Worm (Caenorhabditis elegans) whole organism, late embryonic: Measurements from ENCODE around the gene M01F1.8.

Source experiments
- C08G9.2 ChIP-seq: sonication (generic microtip); optimal IDR thresholded peaks from 2 replicates; lab custom pipeline; 2016; ENCODE audit warnings: mild to moderate bottlenecking, missing genetic modification characterization, moderate library complexity, missing compliant biosample characterization
- C38D4.7 ChIP-seq: fragments of 200-800 bp; sonication (Bioruptor generic); optimal IDR thresholded peaks from 2 replicates; lab custom pipeline; 2018; ENCODE audit warnings: mild to moderate bottlenecking, missing genetic modification characterization, moderate library complexity, missing compliant biosample characterization
- K02D7.2 ChIP-seq: sonication (generic microtip); optimal IDR thresholded peaks from 2 replicates; lab custom pipeline; 2017; ENCODE audit warnings: mild to moderate bottlenecking, missing genetic modification characterization, missing compliant biosample characterization
- T23F11.4 ChIP-seq: fragments of 200-800 bp; sonication (Bioruptor generic); optimal IDR thresholded peaks from 2 replicates; lab custom pipeline; 2018; ENCODE audit warnings: mild to moderate bottlenecking, missing genetic modification characterization, missing compliant biosample characterization
- ahr-1 ChIP-seq: sonication (generic microtip); optimal IDR thresholded peaks from 2 replicates; lab custom pipeline; 2016; ENCODE audit warnings: missing genetic modification characterization, missing compliant biosample characterization
- ama-1 ChIP-seq: fragments of 150-350 bp; optimal IDR thresholded peaks from 2 replicates; lab custom pipeline; 2014
- ceh-18 ChIP-seq: sonication (generic microtip); optimal IDR thresholded peaks from 2 replicates; lab custom pipeline; 2016; ENCODE audit warnings: missing genetic modification characterization, missing compliant biosample characterization
- ceh-19 ChIP-seq: fragments of 200-800 bp; sonication (Bioruptor generic); optimal IDR thresholded peaks from 2 replicates; lab custom pipeline; 2018; ENCODE audit warnings: mild to moderate bottlenecking, missing genetic modification characterization, missing compliant biosample characterization
- ceh-2 ChIP-seq: sonication (generic microtip); optimal IDR thresholded peaks from 2 replicates; lab custom pipeline; 2016; ENCODE audit warnings: missing genotype, missing genetic modification characterization, missing compliant biosample characterization
- ceh-24 ChIP-seq: sonication (generic microtip); optimal IDR thresholded peaks from 2 replicates; lab custom pipeline; 2016; ENCODE audit warnings: mild to moderate bottlenecking, missing genetic modification characterization, missing compliant biosample characterization
- ceh-31 ChIP-seq: sonication (generic microtip); optimal IDR thresholded peaks from 2 replicates; lab custom pipeline; 2016; ENCODE audit warnings: missing genetic modification characterization, missing compliant biosample characterization
- ceh-45 ChIP-seq: fragments of 200-800 bp; sonication (Bioruptor generic); IDR thresholded peaks from 2 replicates; pipeline ENCODE4 v1.3.6; 2022; ENCODE audit warnings: missing genetic modification reagents, missing genetic modification characterization, missing compliant biosample characterization
- ceh-48 ChIP-seq: sonication (generic microtip); optimal IDR thresholded peaks from 2 replicates; lab custom pipeline; 2016; ENCODE audit warnings: missing genetic modification characterization, inconsistent platforms, missing compliant biosample characterization
- ceh-6 ChIP-seq: fragments of 200-800 bp; sonication (Bioruptor generic); optimal IDR thresholded peaks from 2 replicates; lab custom pipeline; 2018; ENCODE audit warnings: mild to moderate bottlenecking, missing genetic modification characterization, missing compliant biosample characterization
- ceh-9 ChIP-seq: sonication (generic microtip); optimal IDR thresholded peaks from 2 replicates; lab custom pipeline; 2016; ENCODE audit warnings: mild to moderate bottlenecking, missing genetic modification characterization, inconsistent platforms, missing compliant biosample characterization
- dve-1 ChIP-seq: sonication (generic microtip); optimal IDR thresholded peaks from 2 replicates; lab custom pipeline; 2017; ENCODE audit warnings: antibody characterized with exemption, mild to moderate bottlenecking, missing genetic modification characterization, missing compliant biosample characterization
- elt-2 ChIP-seq: sonication (generic microtip); optimal IDR thresholded peaks from 2 replicates; lab custom pipeline; 2016; ENCODE audit warnings: missing genetic modification reagents, missing genetic modification characterization, missing compliant biosample characterization
- eyg-1 ChIP-seq: sonication (generic microtip); optimal IDR thresholded peaks from 2 replicates; lab custom pipeline; 2016; ENCODE audit warnings: missing genotype, missing genetic modification characterization, missing compliant biosample characterization
- fkh-6 ChIP-seq: sonication (generic microtip); optimal IDR thresholded peaks from 2 replicates; lab custom pipeline; 2016; ENCODE audit warnings: missing genetic modification characterization, missing compliant biosample characterization
- gmeb-2 ChIP-seq: sonication (generic microtip); optimal IDR thresholded peaks from 2 replicates; lab custom pipeline; 2016; ENCODE audit warnings: missing genetic modification characterization, inconsistent platforms, missing compliant biosample characterization
- hlh-6 ChIP-seq: sonication (generic microtip); optimal IDR thresholded peaks from 2 replicates; lab custom pipeline; 2016; ENCODE audit warnings: missing genotype, missing genetic modification characterization, missing compliant biosample characterization
- hlh-8 ChIP-seq: sonication (generic microtip); optimal IDR thresholded peaks from 2 replicates; lab custom pipeline; 2016; ENCODE audit warnings: missing genotype, missing genetic modification characterization, missing compliant biosample characterization
- lim-6 ChIP-seq: sonication (generic microtip); optimal IDR thresholded peaks from 2 replicates; lab custom pipeline; 2016; ENCODE audit warnings: missing genetic modification characterization, missing compliant biosample characterization
- lin-11 ChIP-seq: fragments of 200-800 bp; sonication (Bioruptor generic); optimal IDR thresholded peaks from 2 replicates; lab custom pipeline; 2018; ENCODE audit warnings: mild to moderate bottlenecking, missing genetic modification characterization, missing compliant biosample characterization
- madf-2 ChIP-seq: sonication (generic microtip); optimal IDR thresholded peaks from 2 replicates; lab custom pipeline; 2017; ENCODE audit warnings: missing genetic modification characterization, missing compliant biosample characterization
- nfya-1 ChIP-seq: sonication (generic microtip); optimal IDR thresholded peaks from 2 replicates; lab custom pipeline; 2017; ENCODE audit warnings: missing genetic modification characterization, mild to moderate bottlenecking, missing compliant biosample characterization, antibody characterized with exemption, moderate library complexity
- nhr-11 ChIP-seq: fragments of 150-350 bp; optimal IDR thresholded peaks from 2 replicates; lab custom pipeline; 2014; ENCODE audit warnings: missing biosample characterization, missing genetic modification characterization
- npax-4 ChIP-seq: sonication (generic microtip); optimal IDR thresholded peaks from 2 replicates; lab custom pipeline; 2016; ENCODE audit warnings: missing genetic modification characterization, missing compliant biosample characterization
- pha-4 ChIP-seq: fragments of 150-350 bp; optimal IDR thresholded peaks from 2 replicates; lab custom pipeline; 2018; ENCODE audit warnings: missing biosample characterization, missing genetic modification reagents, missing genetic modification characterization
- pqm-1 ChIP-seq: sonication (generic microtip); optimal IDR thresholded peaks from 2 replicates; lab custom pipeline; 2016; ENCODE audit warnings: missing genetic modification characterization, missing compliant biosample characterization
- pros-1 ChIP-seq: fragments of 150-350 bp; optimal IDR thresholded peaks from 2 replicates; lab custom pipeline; 2014; ENCODE audit warnings: missing biosample characterization, missing genetic modification reagents, missing genetic modification characterization
- rnt-1 ChIP-seq: sonication (generic microtip); optimal IDR thresholded peaks from 2 replicates; lab custom pipeline; 2016; ENCODE audit warnings: missing genetic modification characterization, missing compliant biosample characterization
- sdc-2 ChIP-seq: sonication (generic microtip); optimal IDR thresholded peaks from 2 replicates; lab custom pipeline; 2016; ENCODE audit warnings: missing genotype, missing genetic modification characterization, missing compliant biosample characterization
- sox-2 ChIP-seq: fragments of 200-800 bp; sonication (Bioruptor generic); IDR thresholded peaks from 2 replicates; pipeline ENCODE4 v1.3.6; 2022; ENCODE audit warnings: missing genetic modification reagents, missing genetic modification characterization, missing compliant biosample characterization
- sox-4 ChIP-seq: sonication (generic microtip); optimal IDR thresholded peaks from 2 replicates; lab custom pipeline; 2017; ENCODE audit warnings: mild to moderate bottlenecking, missing genetic modification characterization, inconsistent platforms, missing compliant biosample characterization
- syd-9 ChIP-seq: sonication (generic microtip); optimal IDR thresholded peaks from 2 replicates; lab custom pipeline; 2016; ENCODE audit warnings: mild to moderate bottlenecking, missing genetic modification characterization, moderate library complexity, missing compliant biosample characterization
- tbx-2 ChIP-seq: sonication (generic microtip); optimal IDR thresholded peaks from 2 replicates; lab custom pipeline; 2016; ENCODE audit warnings: missing genetic modification characterization, missing compliant biosample characterization
- unc-3 ChIP-seq, 2 experiments: fragments of 200-800 bp in 1 of 2; sonication (Bioruptor generic) in 1 of 2; sonication (generic microtip) in 1 of 2; conservative IDR thresholded peaks in 1 of 2; optimal IDR thresholded peaks in 1 of 2; 2 replicates each; pipeline versions ENCODE4 v1.3.6 to Lab custom; 2016 to 2022; ENCODE audit warnings: missing compliant biosample characterization in 2 of 2, missing genetic modification characterization in 2 of 2, missing genetic modification reagents in 1 of 2
- unc-42 ChIP-seq: sonication (generic microtip); optimal IDR thresholded peaks from 2 replicates; lab custom pipeline; 2016; ENCODE audit warnings: missing genotype, missing genetic modification characterization, missing compliant biosample characterization
- zip-5 ChIP-seq: sonication (generic microtip); optimal IDR thresholded peaks from 2 replicates; lab custom pipeline; 2016; ENCODE audit warnings: missing genetic modification characterization, missing compliant biosample characterization
- ztf-16 ChIP-seq: sonication (generic microtip); optimal IDR thresholded peaks from 2 replicates; lab custom pipeline; 2017; ENCODE audit warnings: missing genetic modification characterization, missing compliant biosample characterization

The M01F1.8 gene

ce11 chrIII:3488224-3488623 is 14.1 kb downstream of the M01F1.8 start, which contains the start of gene C34C12.7:
TSS of gene C34C12.7 (minus strand) at chrIII:3488341.
- TF ChIP-seq fkh-6 (no peak), hlh-8 (tag; lab: Kevin White, UChicago) (no peak), ahr-1 (tag; lab: Kevin White, UChicago) (no peak)
- TF ChIP-seq, all 69 proteins: peak for 0

- TF ChIP-seq gmeb-2 (tag; lab: Kevin White, UChicago) (no peak), eyg-1 (tag; lab: Kevin White, UChicago) (no peak), ama-1 (lab: Kevin White, UChicago) (no peak), T23F11.4 (no peak), zip-5 (no peak), pqm-1 (no peak), npax-4 (tag; lab: Kevin White, UChicago) (no peak), lin-11 (tag; lab: Kevin White, UChicago) (no peak), dve-1 (tag; lab: Kevin White, UChicago) (no peak), ztf-16 (tag; lab: Kevin White, UChicago) (no peak), sdc-2 (no peak), C08G9.2 (tag; lab: Kevin White, UChicago) (no peak), ceh-48 (tag; lab: Kevin White, UChicago) (no peak), tbx-2 (tag; lab: Kevin White, UChicago) (no peak), lim-6 (no peak), C38D4.7 (GFP tag; lab: Kevin White, UChicago) (no peak), madf-2 (tag; lab: Kevin White, UChicago) (no peak), ceh-45 (no peak), pros-1 (tag; lab: Kevin White, UChicago) (no peak)
Measured at ce11 chrIII:3487133-3487532, 15.2 kb downstream of the M01F1.8 start.

ce11 chrIII:3486055-3486454 is 16.3 kb downstream of the M01F1.8 start:
- TF ChIP-seq unc-3 (GFP tag; conservative IDR thresholded peaks at IDR 0.05; lab: Robert Waterston, UW) (no peak), unc-3 (tag; optimal IDR thresholded peaks at IDR 0.05; lab: Kevin White, UChicago) (no peak), ceh-2 (tag; lab: Kevin White, UChicago) (no peak), madf-2 (tag; lab: Kevin White, UChicago) (no peak), ceh-19 (no peak), ceh-48 (tag; lab: Kevin White, UChicago) (no peak), ama-1 (lab: Kevin White, UChicago) (no peak), ceh-6 (GFP tag; lab: Kevin White, UChicago) (no peak), rnt-1 (no peak), tbx-2 (tag; lab: Kevin White, UChicago) (no peak), hlh-6 (tag; lab: Kevin White, UChicago) (no peak), sox-2 (no peak)

ce11 chrIII:3484995-3485394 is 17.4 kb downstream of the M01F1.8 start:
- no peak for TF ChIP-seq nhr-11 (tag; lab: Kevin White, UChicago)
- no peak for TF ChIP-seq K02D7.2 (tag; lab: Kevin White, UChicago)
- no peak for TF ChIP-seq unc-42 (tag; lab: Kevin White, UChicago)
- TF ChIP-seq zip-5: no peak

- TF ChIP-seq nhr-11 (tag; lab: Kevin White, UChicago): no peak
- no peak for TF ChIP-seq ceh-24 (tag; lab: Kevin White, UChicago)
Measured at ce11 chrIII:3482291-3482690, 20.1 kb downstream of the M01F1.8 start, which contains the start of gene C34C12.6. TSS of gene C34C12.6 (plus strand) at chrIII:3482591.

- TF ChIP-seq ceh-18 (no peak), ztf-16 (tag; lab: Kevin White, UChicago) (no peak), ceh-31 (tag; lab: Kevin White, UChicago) (no peak), gmeb-2 (tag; lab: Kevin White, UChicago) (no peak), lin-11 (tag; lab: Kevin White, UChicago) (no peak), elt-2 (tag; lab: Kevin White, UChicago) (no peak), pha-4 (tag; lab: Kevin White, UChicago) (no peak), ceh-9 (no peak), fkh-6 (no peak), sox-4 (tag; lab: Kevin White, UChicago) (no peak), madf-2 (tag; lab: Kevin White, UChicago) (no peak), npax-4 (tag; lab: Kevin White, UChicago) (no peak), nfya-1 (tag; lab: Kevin White, UChicago) (no peak), syd-9 (no peak)
Measured at ce11 chrIII:3480950-3481349, 21.4 kb downstream of the M01F1.8 start.
